Comparison of ENCODE assay signal across 3 worm cellular contexts in the genomic region with DNA sequence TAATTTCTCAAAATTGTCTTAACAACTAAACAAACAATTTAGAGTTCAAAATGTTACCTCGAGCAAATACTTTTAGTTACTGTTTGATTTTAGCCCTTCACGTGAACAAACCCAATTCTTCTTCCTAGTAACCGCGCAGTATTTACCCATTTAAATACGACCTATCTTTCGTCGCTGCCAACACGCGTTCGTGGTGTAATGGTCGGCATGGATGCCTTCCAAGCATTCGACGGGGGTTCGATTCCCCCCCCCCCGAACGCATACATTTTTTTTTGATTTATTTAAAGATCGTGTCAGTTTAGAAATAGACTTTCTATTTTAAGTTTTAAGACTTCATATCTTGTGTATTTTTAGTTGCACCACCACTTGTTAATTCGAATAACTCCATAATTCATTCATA.
A peak's percentile ranks its signal among the peaks of the same experiment; 100 is the strongest.
TF ChIP-seq lines count a peak whose summit lies in the region.

No protein-coding gene starts in this region.

TF ChIP-seq in whole organism, L4 larva, 104 proteins besides CTCF, POLR2A, EP300 and RAD21 (continued from another document):
- no peak for TF ChIP-seq ama-1 (optimal IDR thresholded peaks at IDR 0.05; lab: Kevin White, UChicago)
- TF ChIP-seq arid-1 (GFP tag; conservative IDR thresholded peaks at IDR 0.05; lab: Robert Waterston, UW): no peak
- TF ChIP-seq mdt-29 (GFP tag; IDR thresholded peaks at IDR 0.05; lab: Robert Waterston, UW): no peak
- no peak for TF ChIP-seq jun-1 (tag; optimal IDR thresholded peaks at IDR 0.05; lab: Kevin White, UChicago)
- no peak for TF ChIP-seq fos-1 (tag; optimal IDR thresholded peaks at IDR 0.05; lab: Kevin White, UChicago)
- TF ChIP-seq egl-43 (GFP tag; IDR thresholded peaks at IDR 0.05; lab: Robert Waterston, UW): peak; percentile 80
- no peak for TF ChIP-seq lin-29 (GFP tag; IDR thresholded peaks at IDR 0.05; lab: Robert Waterston, UW)
- TF ChIP-seq Y105C5A.15 (GFP tag; IDR thresholded peaks at IDR 0.05; lab: Robert Waterston, UW): 0 out of 2 replicates have a peak, but pooled peaks have one; percentile 61
- TF ChIP-seq R02D3.7 (tag; optimal IDR thresholded peaks at IDR 0.05; lab: Kevin White, UChicago): no peak
- TF ChIP-seq D1046.2 (GFP tag; IDR thresholded peaks at IDR 0.05; lab: Robert Waterston, UW): no peak
- TF ChIP-seq sdz-12 (GFP tag; optimal IDR thresholded peaks at IDR 0.05; lab: Kevin White, UChicago): no peak
- TF ChIP-seq F37D6.2 (tag; optimal IDR thresholded peaks at IDR 0.05; lab: Kevin White, UChicago): no peak
- TF ChIP-seq lin-13 (GFP tag; optimal IDR thresholded peaks at IDR 0.05; lab: Kevin White, UChicago): no peak
- TF ChIP-seq nhr-10 (tag; optimal IDR thresholded peaks at IDR 0.05; lab: Kevin White, UChicago): no peak
- peak; percentile 6 for TF ChIP-seq dve-1 (tag; optimal IDR thresholded peaks at IDR 0.05; lab: Kevin White, UChicago; ENCODE audit: insufficient read depth)
- TF ChIP-seq ztf-11 (tag; optimal IDR thresholded peaks at IDR 0.05; lab: Kevin White, UChicago): no peak
- peak in 1 of 2 experiments; percentile 29 for TF ChIP-seq daf-16 (GFP tag; optimal IDR thresholded peaks at IDR 0.05; lab: Kevin White, UChicago)
- no peak for TF ChIP-seq daf-16 (tag; optimal IDR thresholded peaks at IDR 0.05; lab: Kevin White, UChicago)
- peak; percentile 51; the same call in 1 of the 2 replicates for TF ChIP-seq vab-7 (GFP tag; IDR thresholded peaks at IDR 0.05; lab: Robert Waterston, UW)
- 0 out of 4 replicates have a peak, but pooled peaks have one; percentile 33 to 50 for TF ChIP-seq madf-5 (GFP tag; IDR thresholded peaks at IDR 0.05; lab: Robert Waterston, UW)
- peak; percentile 63 for TF ChIP-seq hmg-1.1 (GFP tag; IDR thresholded peaks at IDR 0.05; lab: Robert Waterston, UW)
- no peak for TF ChIP-seq mes-2 (tag; optimal IDR thresholded peaks at IDR 0.05; lab: Kevin White, UChicago; ENCODE audit: poor library complexity, severe bottlenecking)

TF ChIP-seq in whole organism, late embryonic, 69 proteins besides CTCF, POLR2A, EP300 and RAD21 (continued from another document):
- TF ChIP-seq ttx-3 (tag; optimal IDR thresholded peaks at IDR 0.05; lab: Kevin White, UChicago) (peak; percentile 33), ceh-34 (tag; optimal IDR thresholded peaks at IDR 0.05; lab: Kevin White, UChicago) (no peak), unc-42 (tag; optimal IDR thresholded peaks at IDR 0.05; lab: Kevin White, UChicago) (no peak), hlh-30 (tag; optimal IDR thresholded peaks at IDR 0.05; lab: Kevin White, UChicago; ENCODE audit: insufficient read depth) (no peak), unc-86 (tag; optimal IDR thresholded peaks at IDR 0.05; lab: Kevin White, UChicago) (no peak), hlh-8 (tag; optimal IDR thresholded peaks at IDR 0.05; lab: Kevin White, UChicago) (no peak), tbx-2 (tag; optimal IDR thresholded peaks at IDR 0.05; lab: Kevin White, UChicago) (peak; percentile 32), pag-3 (tag; optimal IDR thresholded peaks at IDR 0.05; lab: Kevin White, UChicago; ENCODE audit: borderline replicate concordance) (no peak), rnt-1 (tag; optimal IDR thresholded peaks at IDR 0.05; lab: Kevin White, UChicago) (peak; percentile 67), elt-4 (tag; optimal IDR thresholded peaks at IDR 0.05; lab: Kevin White, UChicago) (no peak), tbx-7 (tag; optimal IDR thresholded peaks at IDR 0.05; lab: Kevin White, UChicago) (no peak), ceh-48 (tag; optimal IDR thresholded peaks at IDR 0.05; lab: Kevin White, UChicago) (peak; percentile 27), ceh-2 (tag; optimal IDR thresholded peaks at IDR 0.05; lab: Kevin White, UChicago) (no peak), C08G9.2 (tag; optimal IDR thresholded peaks at IDR 0.05; lab: Kevin White, UChicago) (peak; percentile 27), syd-9 (tag; optimal IDR thresholded peaks at IDR 0.05; lab: Kevin White, UChicago) (no peak), gmeb-2 (tag; optimal IDR thresholded peaks at IDR 0.05; lab: Kevin White, UChicago) (peak; percentile 57), pax-1 (tag; optimal IDR thresholded peaks at IDR 0.05; lab: Kevin White, UChicago) (no peak), ref-2 (tag; optimal IDR thresholded peaks at IDR 0.05; lab: Kevin White, UChicago) (no peak), elt-2 (tag; optimal IDR thresholded peaks at IDR 0.05; lab: Kevin White, UChicago) (peak; percentile 40), dmd-4 (tag; optimal IDR thresholded peaks at IDR 0.05; lab: Kevin White, UChicago; ENCODE audit: borderline replicate concordance) (no peak), ahr-1 (tag; optimal IDR thresholded peaks at IDR 0.05; lab: Kevin White, UChicago) (no peak), unc-3 (GFP tag; conservative IDR thresholded peaks at IDR 0.05; lab: Robert Waterston, UW) (peak; percentile 45), unc-3 (tag; optimal IDR thresholded peaks at IDR 0.05; lab: Kevin White, UChicago) (peak; percentile 33), zip-5 (tag; optimal IDR thresholded peaks at IDR 0.05; lab: Kevin White, UChicago) (no peak), ets-4 (tag; optimal IDR thresholded peaks at IDR 0.05; lab: Kevin White, UChicago) (no peak), pat-9 (tag; optimal IDR thresholded peaks at IDR 0.05; lab: Kevin White, UChicago) (no peak), K09A11.1 (tag; optimal IDR thresholded peaks at IDR 0.05; lab: Kevin White, UChicago; ENCODE audit: insufficient read depth) (peak; percentile 25), eyg-1 (tag; optimal IDR thresholded peaks at IDR 0.05; lab: Kevin White, UChicago) (peak; percentile 7), nfya-1 (tag; optimal IDR thresholded peaks at IDR 0.05; lab: Kevin White, UChicago) (no peak), mec-3 (tag; optimal IDR thresholded peaks at IDR 0.05; lab: Kevin White, UChicago; ENCODE audit: borderline replicate concordance) (no peak), fkh-10 (GFP tag; optimal IDR thresholded peaks at IDR 0.05; lab: Kevin White, UChicago) (no peak), ceh-9 (tag; optimal IDR thresholded peaks at IDR 0.05; lab: Kevin White, UChicago) (no peak), madf-2 (tag; optimal IDR thresholded peaks at IDR 0.05; lab: Kevin White, UChicago) (peak; percentile 16), nhr-232 (tag; optimal IDR thresholded peaks at IDR 0.05; lab: Kevin White, UChicago) (peak; percentile 52), nhr-11 (tag; optimal IDR thresholded peaks at IDR 0.05; lab: Kevin White, UChicago) (no peak), odd-2 (tag; optimal IDR thresholded peaks at IDR 0.05; lab: Kevin White, UChicago) (no peak), ceh-18 (tag; optimal IDR thresholded peaks at IDR 0.05; lab: Kevin White, UChicago) (no peak), hlh-15 (tag; optimal IDR thresholded peaks at IDR 0.05; lab: Kevin White, UChicago) (peak; percentile 33), pqm-1 (tag; optimal IDR thresholded peaks at IDR 0.05; lab: Kevin White, UChicago) (no peak), ceh-6 (GFP tag; optimal IDR thresholded peaks at IDR 0.05; lab: Kevin White, UChicago) (peak; percentile 65)

TF ChIP-seq in whole organism, mixed stage, embryonic, 35 proteins besides CTCF, POLR2A, EP300 and RAD21 (continued from another document):
- TF ChIP-seq ceh-39 (tag; optimal IDR thresholded peaks at IDR 0.05; lab: Kevin White, UChicago): no peak
